Fruit fly (Drosophila melanogaster) whole organism, prepupa: ENCODE measurements around the gene CG42258.

Source experiments
- Blimp-1 ChIP-seq: fragments of 200-800 bp; sonication (Bioruptor generic); optimal IDR thresholded peaks from 3 replicates; lab custom pipeline; 2017; ENCODE audit warnings: missing biosample characterization, missing genetic modification characterization, mild to moderate bottlenecking, moderate library complexity, missing genetic modification reagents
- CG10631 ChIP-seq: fragments of 200-800 bp; sonication (Bioruptor generic); optimal IDR thresholded peaks from 2 replicates; lab custom pipeline; 2016; ENCODE audit warnings: missing biosample characterization, missing genetic modification characterization
- CG11762 ChIP-seq: fragments of 200-800 bp; sonication (Bioruptor generic); optimal IDR thresholded peaks from 3 replicates; lab custom pipeline; 2016; ENCODE audit warnings: missing biosample characterization, missing genetic modification characterization; ENCODE audit not compliant: insufficient read depth
- CG11902 ChIP-seq: fragments of 200-800 bp; sonication (Bioruptor generic); optimal IDR thresholded peaks from 3 replicates; lab custom pipeline; 2016; ENCODE audit warnings: missing biosample characterization, missing genetic modification characterization
- CG15336 ChIP-seq: fragments of 200-800 bp; sonication (Bioruptor generic); IDR thresholded peaks from 2 replicates; pipeline ENCODE4 v1.3.6; 2022; ENCODE audit warnings: missing biosample characterization, missing genetic modification characterization
- CG1621 ChIP-seq: fragments of 200-800 bp; sonication (Bioruptor generic); optimal IDR thresholded peaks from 3 replicates; lab custom pipeline; 2018; ENCODE audit warnings: missing biosample characterization, mild to moderate bottlenecking, missing genetic modification characterization
- CG3032 ChIP-seq: fragments of 200-800 bp; optimal IDR thresholded peaks from 2 replicates; lab custom pipeline; 2019; ENCODE audit warnings: missing biosample characterization, mild to moderate bottlenecking, missing genetic modification characterization, moderate library complexity
- CG32006 ChIP-seq: fragments of 200-800 bp; sonication (Bioruptor generic); optimal IDR thresholded peaks from 3 replicates; lab custom pipeline; 2017; ENCODE audit warnings: missing biosample characterization, mild to moderate bottlenecking, missing genetic modification characterization
- CG3919 ChIP-seq: fragments of 200-800 bp; sonication (Bioruptor generic); optimal IDR thresholded peaks from 3 replicates; lab custom pipeline; 2016; ENCODE audit warnings: missing biosample characterization, missing genetic modification characterization
- CG4318 ChIP-seq: fragments of 200-800 bp; sonication (Bioruptor generic); optimal IDR thresholded peaks from 3 replicates; lab custom pipeline; 2017; ENCODE audit warnings: missing biosample characterization, mild to moderate bottlenecking, missing genetic modification characterization
- CG6163 ChIP-seq: fragments of 200-800 bp; sonication (Bioruptor generic); IDR thresholded peaks from 3 replicates; pipeline ENCODE4 v1.3.6; 2022; ENCODE audit warnings: missing biosample characterization, missing genetic modification characterization
- CG6276 ChIP-seq: fragments of 200-800 bp; sonication (Bioruptor generic); optimal IDR thresholded peaks from 2 replicates; lab custom pipeline; 2017; ENCODE audit warnings: missing biosample characterization, mild to moderate bottlenecking, missing genetic modification characterization
- CG6808 ChIP-seq: fragments of 200-800 bp; sonication (Bioruptor generic); optimal IDR thresholded peaks from 3 replicates; lab custom pipeline; 2017; ENCODE audit warnings: missing biosample characterization, missing genetic modification characterization, mild to moderate bottlenecking, moderate library complexity, missing genetic modification reagents
- CG8119 ChIP-seq: fragments of 200-800 bp; sonication (Bioruptor generic); IDR thresholded peaks from 3 replicates; pipeline ENCODE4 v1.3.6; 2022; ENCODE audit warnings: missing biosample characterization, missing genetic modification characterization
- CG8319 ChIP-seq: fragments of 200-800 bp; sonication (Bioruptor generic); optimal IDR thresholded peaks from 3 replicates; lab custom pipeline; 2016; ENCODE audit warnings: missing biosample characterization, missing genetic modification characterization
- CG9139 ChIP-seq: fragments of 200-800 bp; sonication (Bioruptor generic); optimal IDR thresholded peaks from 3 replicates; lab custom pipeline; 2017; ENCODE audit warnings: missing biosample characterization, mild to moderate bottlenecking, missing genetic modification characterization
- Eip75B ChIP-seq: fragments of 200-800 bp; sonication (Bioruptor generic); optimal IDR thresholded peaks from 3 replicates; lab custom pipeline; 2016; ENCODE audit warnings: missing biosample characterization, missing genetic modification characterization
- Eip78C ChIP-seq: fragments of 200-800 bp; sonication (Bioruptor generic); peaks from one replicate; lab custom pipeline; 2016; ENCODE audit warnings: missing biosample characterization, missing genetic modification characterization
- Eip93F ChIP-seq: fragments of 200-800 bp; sonication (Bioruptor generic); optimal IDR thresholded peaks from 2 replicates; lab custom pipeline; 2016; ENCODE audit warnings: missing biosample characterization, mild to moderate bottlenecking, missing genetic modification characterization
- Ets96B ChIP-seq: fragments of 200-800 bp; optimal IDR thresholded peaks from 2 replicates; lab custom pipeline; 2019; ENCODE audit warnings: missing biosample characterization, mild to moderate bottlenecking, missing genetic modification characterization, moderate library complexity
- Gug ChIP-seq: fragments of 200-800 bp; sonication (Bioruptor generic); IDR thresholded peaks from 2 replicates; pipeline ENCODE4 v1.3.6; 2022; ENCODE audit warnings: missing biosample characterization, missing genetic modification characterization
- Hr38 ChIP-seq: sonication (Bioruptor generic); optimal IDR thresholded peaks from 2 replicates; lab custom pipeline; 2016; ENCODE audit warnings: missing biosample characterization, missing genetic modification characterization
- Hr4 ChIP-seq: fragments of 200-800 bp; sonication (Bioruptor generic); optimal IDR thresholded peaks from 3 replicates; lab custom pipeline; 2016; ENCODE audit warnings: missing biosample characterization, missing genetic modification characterization
- OdsH ChIP-seq: fragments of 200-800 bp; sonication (Bioruptor generic); optimal IDR thresholded peaks from 3 replicates; lab custom pipeline; 2016; ENCODE audit warnings: missing biosample characterization, missing genetic modification characterization
- Sox14 ChIP-seq: fragments of 200-800 bp; sonication (Bioruptor generic); optimal IDR thresholded peaks from 3 replicates; lab custom pipeline; 2016; ENCODE audit warnings: missing biosample characterization, missing genetic modification characterization
- acj6 ChIP-seq: fragments of 200-800 bp; sonication (Bioruptor generic); optimal IDR thresholded peaks from 3 replicates; lab custom pipeline; 2016; ENCODE audit warnings: missing biosample characterization, missing genetic modification characterization
- dac ChIP-seq: fragments of 200-800 bp; sonication (Bioruptor generic); optimal IDR thresholded peaks from 2 replicates; lab custom pipeline; 2017; ENCODE audit warnings: missing biosample characterization, mild to moderate bottlenecking, missing genetic modification characterization
- dsx ChIP-seq: fragments of 200-800 bp; optimal IDR thresholded peaks from 3 replicates; lab custom pipeline; 2019; ENCODE audit warnings: missing biosample characterization, mild to moderate bottlenecking, missing genetic modification characterization, moderate library complexity; ENCODE audit not compliant: poor library complexity, severe bottlenecking
- eg ChIP-seq: fragments of 200-800 bp; sonication (Bioruptor generic); IDR thresholded peaks from 3 replicates; pipeline ENCODE4 v1.3.6; 2022; ENCODE audit warnings: missing biosample characterization, missing genetic modification characterization
- fd85E ChIP-seq: fragments of 200-800 bp; sonication (Bioruptor generic); optimal IDR thresholded peaks from 3 replicates; lab custom pipeline; 2016; ENCODE audit warnings: missing biosample characterization, missing genetic modification characterization
- net ChIP-seq: fragments of 200-800 bp; sonication (Bioruptor generic); optimal IDR thresholded peaks from 3 replicates; lab custom pipeline; 2016; ENCODE audit warnings: missing biosample characterization, missing genetic modification characterization
- pdm3 ChIP-seq: fragments of 200-800 bp; sonication (Bioruptor generic); optimal IDR thresholded peaks from 3 replicates; lab custom pipeline; 2016; ENCODE audit warnings: missing biosample characterization, missing genetic modification characterization
- ss ChIP-seq, 2 experiments: fragments of 200-800 bp; sonication (Bioruptor generic); optimal IDR thresholded peaks; 2 replicates in 1 of 2; 3 replicates in 1 of 2; lab custom pipeline; 2017 to 2018; ENCODE audit warnings: mild to moderate bottlenecking in 2 of 2, missing biosample characterization in 2 of 2, missing genetic modification characterization in 2 of 2, moderate library complexity in 1 of 2
- svp ChIP-seq: fragments of 200-800 bp; sonication (Bioruptor generic); peaks from one replicate; lab custom pipeline; 2016; ENCODE audit warnings: missing biosample characterization, missing genetic modification characterization
- topi ChIP-seq: fragments of 200-800 bp; sonication (Bioruptor generic); optimal IDR thresholded peaks from 3 replicates; lab custom pipeline; 2016; ENCODE audit warnings: missing biosample characterization, missing genetic modification characterization
- vri ChIP-seq: fragments of 200-800 bp; sonication (Bioruptor generic); optimal IDR thresholded peaks from 3 replicates; lab custom pipeline; 2016; ENCODE audit warnings: missing biosample characterization, mild to moderate bottlenecking, missing genetic modification characterization

The CG42258 gene

dm6 chrX:12431466-12431865 is 31.9 kb upstream of the CG42258 start:
- TF ChIP-seq Eip75B (GFP tag; lab: Kevin White, UChicago) (no peak), CG6808 (no peak), CG32006 (GFP tag; lab: Kevin White, UChicago) (no peak), topi (GFP tag; lab: Kevin White, UChicago) (no peak), Eip93F (GFP tag; lab: Kevin White, UChicago) (no peak)

DNA sequence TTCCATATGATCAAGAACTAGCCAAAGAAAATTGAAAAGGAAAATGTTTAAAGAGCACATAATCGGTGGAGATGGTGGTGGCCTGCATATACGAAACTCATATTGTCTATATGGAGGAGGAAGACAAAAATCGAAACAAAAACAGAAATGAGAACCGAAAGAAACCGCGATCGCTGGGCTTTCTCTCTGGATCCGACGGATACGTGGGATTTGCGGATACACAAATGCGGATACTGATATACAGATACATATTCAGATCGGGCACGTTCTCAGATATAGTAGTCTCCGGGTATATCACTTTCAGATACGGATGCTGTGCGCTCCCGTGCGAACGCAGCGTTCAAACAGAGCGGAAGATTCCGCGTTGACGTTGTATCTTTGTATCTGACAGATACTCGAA is 31.4 kb upstream of the CG42258 start, which contains the start of gene Pkcdelta:
Pkcdelta (plus strand) TSS at position 301 of the 400 bp plus-strand sequence.
- TF ChIP-seq net (GFP tag; lab: Kevin White, UChicago) = no peak
- no peak for TF ChIP-seq CG6163 (GFP tag; lab: Robert Waterston, UW)
- TF ChIP-seq Hr38 (GFP tag; lab: Kevin White, UChicago) = no peak

- no peak for TF ChIP-seq CG3032 (tag; lab: Kevin White, UChicago)
- no peak for TF ChIP-seq Gug (GFP tag; lab: Robert Waterston, UW)
- no peak for TF ChIP-seq dsx (GFP tag; lab: Kevin White, UChicago)
- no peak for TF ChIP-seq CG10631 (GFP tag; lab: Kevin White, UChicago)
- TF ChIP-seq Ets96B = no peak
- TF ChIP-seq ss (GFP tag; optimal IDR thresholded peaks at IDR 0.05; lab: Kevin White, UChicago) = no peak
- TF ChIP-seq fd85E (GFP tag; lab: Kevin White, UChicago) = no peak
- TF ChIP-seq Blimp-1 = no peak
- no peak for TF ChIP-seq CG8319 (GFP tag; lab: Kevin White, UChicago)
- no peak for TF ChIP-seq CG11762 (GFP tag; lab: Kevin White, UChicago)
- no peak for TF ChIP-seq CG9139 (GFP tag; lab: Kevin White, UChicago)
- TF ChIP-seq dac = no peak
- no peak for TF ChIP-seq CG4318 (GFP tag; lab: Kevin White, UChicago)
- no peak for TF ChIP-seq vri
- no peak for TF ChIP-seq Hr38 (GFP tag; lab: Kevin White, UChicago)
Observed at dm6 chrX:12434604-12435003, 28.7 kb upstream of the CG42258 start.

dm6 chrX:12437099-12437498 is 26.2 kb upstream of the CG42258 start:
- TF ChIP-seq Gug (GFP tag; lab: Robert Waterston, UW) (no peak), Eip78C (GFP tag; lab: Kevin White, UChicago) (peak; percentile 3)

- TF ChIP-seq CG6276 (peak; percentile 11), eg (GFP tag; lab: Robert Waterston, UW) (no peak; the same call in 2 of the 3 replicates), pdm3 (GFP tag; lab: Kevin White, UChicago) (peak; percentile 20), CG1621 (tag; lab: Kevin White, UChicago) (no peak), CG8119 (peak; percentile 50; the same call in 2 of the 3 replicates), Eip78C (GFP tag; lab: Kevin White, UChicago) (peak; percentile 56), CG15336 (GFP tag; lab: Robert Waterston, UW) (peak; percentile 39; the same call in 1 of the 2 replicates), CG3919 (GFP tag; lab: Kevin White, UChicago) (peak; percentile 12), acj6 (peak; percentile 1), OdsH (peak; percentile 22), svp (GFP tag; lab: Kevin White, UChicago) (peak; percentile 23), Sox14 (GFP tag; lab: Kevin White, UChicago) (no peak), CG11902 (GFP tag; lab: Kevin White, UChicago) (no peak), Hr4 (GFP tag; lab: Kevin White, UChicago) (peak; percentile 62), CG32006 (GFP tag; lab: Kevin White, UChicago) (peak; percentile 60), CG4318 (GFP tag; lab: Kevin White, UChicago) (peak; percentile 22)
Observed at dm6 chrX:12447874-12448273, 15.5 kb upstream of the CG42258 start.
